Worm (Caenorhabditis elegans): ENCODE data around the gene F45D11.7.
"Not testable (repeated sequence)": the region's sequence is repeated elsewhere in the genome, so short reads cannot be mapped to it uniquely, and the experiment has no call there.

Gene F45D11.7

DNA sequence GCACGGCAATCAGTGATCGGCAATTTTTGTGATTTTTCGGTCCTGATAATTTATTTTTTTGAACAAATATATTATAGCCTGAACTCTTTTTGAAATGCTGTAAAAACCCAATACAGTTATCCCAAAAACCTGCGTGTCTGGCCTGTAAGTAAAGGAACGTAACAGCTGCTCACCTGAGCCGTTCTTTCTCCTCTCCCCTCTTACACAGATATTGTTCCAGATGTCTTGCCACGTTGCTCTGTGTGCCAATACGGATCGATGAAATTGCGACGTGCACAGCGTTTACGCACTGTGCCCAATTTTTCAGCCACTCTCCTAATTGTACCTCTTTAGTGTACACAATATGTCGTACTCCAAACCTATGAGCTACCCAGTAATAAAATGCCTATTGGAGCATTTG, 35.7 kb upstream of the F45D11.7 start, which contains the start of gene sdz-4:
Gene sdz-4 (plus strand): TSS at position 301 of the 400 bp plus-strand sequence.
- TF ChIP-seq unc-39 (tag; optimal IDR thresholded peaks at IDR 0.05) (no peak), nhr-11 (tag; optimal IDR thresholded peaks at IDR 0.05) (no peak), rbr-2 (tag; optimal IDR thresholded peaks at IDR 0.05) (no peak), daf-12 (tag; optimal IDR thresholded peaks at IDR 0.05) (no peak), aha-1 (tag) (peak; percentile 74), hlh-11 (tag; optimal IDR thresholded peaks at IDR 0.05) (no peak)

DNA sequence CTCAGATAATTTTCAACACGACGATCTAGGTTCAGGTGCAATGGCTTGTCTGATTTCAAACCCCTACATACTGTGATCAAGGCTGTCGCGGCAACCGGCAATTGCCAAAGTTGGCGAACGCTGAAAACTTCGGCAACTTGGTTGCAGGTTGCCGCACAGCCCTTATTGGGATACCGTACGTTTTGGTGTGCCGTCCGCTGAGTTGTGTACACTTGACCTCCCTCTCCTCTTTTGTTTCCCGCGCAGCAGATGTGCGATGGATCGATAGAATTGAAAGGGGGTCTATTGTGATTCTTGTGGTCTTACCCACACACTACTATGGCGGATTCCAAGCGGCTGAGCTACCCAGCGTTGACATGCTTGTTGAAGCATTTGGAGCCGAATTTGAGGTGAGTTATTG, 34.1 kb upstream of the F45D11.7 start, which contains the start of the genes C32B5.18 and C32B5.7:
Gene C32B5.18 (plus strand): TSS at position 301 of the 400 bp plus-strand sequence.
Gene C32B5.7 (plus strand): TSS at position 311 of the 400 bp plus-strand sequence.
- TF ChIP-seq ceh-32 (tag; optimal IDR thresholded peaks at IDR 0.05; ENCODE audit: poor library complexity), result no peak
- peak; percentile 76 for TF ChIP-seq aha-1 (tag)

ce11 chrII:961961-962360, 32.4 kb upstream of the F45D11.7 start, which contains the start of gene C32B5.13:
Gene C32B5.13 (minus strand): TSS chrII:962061.
- TF ChIP-seq lir-3 (tag; optimal IDR thresholded peaks at IDR 0.05), result no peak
- TF ChIP-seq unc-62 (GFP tag; optimal IDR thresholded peaks at IDR 0.05 in 1 of 2), result peak in 1 of 2 experiments; percentile 16
- TF ChIP-seq unc-62 (tag; optimal IDR thresholded peaks at IDR 0.05), result no peak

- not testable (repeated sequence) for TF ChIP-seq daf-19 (GFP tag; conservative IDR thresholded peaks at IDR 0.05); ZK546.5 (tag; optimal IDR thresholded peaks at IDR 0.05); pqm-1 (tag; optimal IDR thresholded peaks at IDR 0.05)
Measured at ce11 chrII:966962-967361, 27.4 kb upstream of the F45D11.7 start, which contains the start of gene fbxc-18. Gene fbxc-18 (minus strand): TSS chrII:967062.

- TF ChIP-seq nhr-11 (tag; optimal IDR thresholded peaks at IDR 0.05); hlh-11 (tag; optimal IDR thresholded peaks at IDR 0.05); nhr-41 (GFP tag; IDR thresholded peaks at IDR 0.05): not testable (repeated sequence)
Measured at ce11 chrII:968106-968505, 26.2 kb upstream of the F45D11.7 start, which contains the start of gene C32B5.6. Gene C32B5.6 (plus strand): TSS chrII:968406.

ce11 chrII:972850-973249, 21.5 kb upstream of the F45D11.7 start, which contains the start of gene C32B5.15:
Gene C32B5.15 (minus strand): TSS chrII:972950.
- no peak for TF ChIP-seq ctbp-1 (GFP tag; IDR thresholded peaks at IDR 0.05)
- TF ChIP-seq dpl-1 (GFP tag; optimal IDR thresholded peaks at IDR 0.05), result no peak
- TF ChIP-seq Y5F2A.4 (GFP tag; optimal IDR thresholded peaks at IDR 0.05), result no peak
- TF ChIP-seq arid-1 (GFP tag; conservative IDR thresholded peaks at IDR 0.05), result no peak
- TF ChIP-seq ceh-32 (tag; optimal IDR thresholded peaks at IDR 0.05; ENCODE audit: poor library complexity), result no peak
- no peak for TF ChIP-seq D1046.2 (GFP tag; IDR thresholded peaks at IDR 0.05)
- no peak for TF ChIP-seq nhr-41 (GFP tag; IDR thresholded peaks at IDR 0.05)
- TF ChIP-seq skn-1 (tag; optimal IDR thresholded peaks at IDR 0.05), result no peak
- TF ChIP-seq ZK337.2 (GFP tag; IDR thresholded peaks at IDR 0.05), result no peak
- TF ChIP-seq dmd-8 (GFP tag; IDR thresholded peaks at IDR 0.05), result no peak
- TF ChIP-seq mdt-29 (GFP tag; IDR thresholded peaks at IDR 0.05), result no peak
- no peak for TF ChIP-seq hlh-11 (tag; optimal IDR thresholded peaks at IDR 0.05)
- TF ChIP-seq ceh-82 (tag; optimal IDR thresholded peaks at IDR 0.05), result no peak
- TF ChIP-seq hmg-1.1 (GFP tag; IDR thresholded peaks at IDR 0.05), result no peak
- no peak for TF ChIP-seq tag-97 (GFP tag; IDR thresholded peaks at IDR 0.05)
- no peak for TF ChIP-seq unc-39 (tag; optimal IDR thresholded peaks at IDR 0.05)

- no peak for TF ChIP-seq attf-4 (tag; optimal IDR thresholded peaks at IDR 0.05)
- TF ChIP-seq ces-1 (GFP tag; optimal IDR thresholded peaks at IDR 0.05), result no peak
- no peak for TF ChIP-seq R02D3.7 (tag; optimal IDR thresholded peaks at IDR 0.05)
- no peak for TF ChIP-seq ZK337.2 (GFP tag; IDR thresholded peaks at IDR 0.05)
- TF ChIP-seq zfp-3 (GFP tag; conservative IDR thresholded peaks at IDR 0.05), result no peak
- no peak for TF ChIP-seq lim-7 (GFP tag; IDR thresholded peaks at IDR 0.05)
- TF ChIP-seq ztf-7 (tag; optimal IDR thresholded peaks at IDR 0.05), result no peak
- no peak for TF ChIP-seq daf-8 (GFP tag; IDR thresholded peaks at IDR 0.05)
Measured at ce11 chrII:973999-974398, 20.3 kb upstream of the F45D11.7 start, which contains the start of gene fbxc-14. Gene fbxc-14 (plus strand): TSS chrII:974299.

Data from whole organism, L4 larva.